Worm (Caenorhabditis elegans): ENCODE data around the gene scl-14.

DNA sequence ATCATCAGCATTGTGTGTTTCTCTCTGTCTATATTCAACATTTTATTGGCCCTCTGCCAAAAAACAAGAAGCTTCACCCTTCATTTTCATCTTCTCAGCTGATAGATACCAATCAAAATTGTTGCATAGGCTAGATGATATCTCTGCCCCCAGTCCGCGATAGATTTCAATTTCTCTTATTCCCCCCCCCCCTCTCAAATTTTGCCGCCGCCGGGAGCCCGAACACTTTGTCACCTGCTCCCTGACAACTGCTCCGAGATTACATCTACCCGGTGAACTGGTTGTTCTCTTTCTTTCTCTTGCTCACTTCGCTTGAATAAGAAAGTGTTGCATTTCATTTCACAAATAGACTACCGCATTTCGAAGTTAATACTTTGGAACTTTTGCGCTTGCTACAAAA, 39.3 kb upstream of the scl-14 start:
- TF ChIP-seq ceh-36 (tag; optimal IDR thresholded peaks at IDR 0.05) (no peak), scrt-1 (GFP tag; IDR thresholded peaks at IDR 0.05) (no peak), aly-1 (tag; optimal IDR thresholded peaks at IDR 0.05) (no peak), ama-1 (optimal IDR thresholded peaks at IDR 0.05) (no peak), tra-4 (tag; optimal IDR thresholded peaks at IDR 0.05) (no peak), tbx-37 (GFP tag; conservative IDR thresholded peaks at IDR 0.05) (no peak), B0310.2 (tag; optimal IDR thresholded peaks at IDR 0.05) (no peak), ceh-13 (GFP tag; optimal IDR thresholded peaks at IDR 0.05) (no peak), flt-1 (GFP tag; IDR thresholded peaks at IDR 0.05) (no peak), sea-1 (GFP tag; conservative IDR thresholded peaks at IDR 0.05) (no peak), ets-7 (tag; optimal IDR thresholded peaks at IDR 0.05) (no peak), F13C5.2 (tag; optimal IDR thresholded peaks at IDR 0.05) (no peak), hmbx-1 (tag; optimal IDR thresholded peaks at IDR 0.05) (no peak)

Data from whole organism, early embryonic.